Fruit fly (Drosophila melanogaster) whole organism, adult: ENCODE results near the gene CG16779.
A peak's percentile ranks its signal among the peaks of the same experiment; 100 is the strongest.

Experiments
- CG11617 ChIP-seq: fragments of 200-800 bp; sonication (Bioruptor generic); optimal IDR thresholded peaks from 2 replicates; lab custom pipeline; 2017; ENCODE audit warnings: mild to moderate bottlenecking, missing biosample characterization, missing genetic modification reagents, missing genetic modification characterization
- CG12768 ChIP-seq: fragments of 200-800 bp; sonication (Bioruptor generic); optimal IDR thresholded peaks from 2 replicates; lab custom pipeline; 2017; ENCODE audit warnings: missing biosample characterization, missing genetic modification characterization, mild to moderate bottlenecking, moderate library complexity, missing genetic modification reagents
- CG14711 ChIP-seq: fragments of 200-800 bp; sonication (Bioruptor generic); optimal IDR thresholded peaks from 2 replicates; lab custom pipeline; 2018; ENCODE audit warnings: missing biosample characterization, mild to moderate bottlenecking, missing genetic modification characterization, moderate library complexity
- CG1620 ChIP-seq: fragments of 200-800 bp; sonication (Bioruptor generic); optimal IDR thresholded peaks from 2 replicates; lab custom pipeline; 2016; ENCODE audit warnings: missing biosample characterization, missing genetic modification characterization
- CG33017 ChIP-seq: fragments of 200-800 bp; sonication (Bioruptor generic); optimal IDR thresholded peaks from 2 replicates; lab custom pipeline; 2018; ENCODE audit warnings: missing biosample characterization, mild to moderate bottlenecking, missing genetic modification characterization, moderate library complexity
- CG5204 ChIP-seq: fragments of 200-800 bp; sonication (Bioruptor generic); optimal IDR thresholded peaks from 2 replicates; lab custom pipeline; 2016; ENCODE audit warnings: missing biosample characterization, missing genetic modification characterization
- CG7045 ChIP-seq: fragments of 200-800 bp; sonication (Bioruptor generic); optimal IDR thresholded peaks from 2 replicates; lab custom pipeline; 2017; ENCODE audit warnings: missing biosample characterization, mild to moderate bottlenecking, missing genetic modification characterization
- CG7101 ChIP-seq: fragments of 200-800 bp; sonication (Bioruptor generic); optimal IDR thresholded peaks from 2 replicates; lab custom pipeline; 2018; ENCODE audit warnings: missing biosample characterization, mild to moderate bottlenecking, missing genetic modification characterization, moderate library complexity
- Clk ChIP-seq: fragments of 200-800 bp; sonication (Bioruptor generic); optimal IDR thresholded peaks from 2 replicates; lab custom pipeline; 2017; ENCODE audit warnings: missing biosample characterization, missing genetic modification characterization
- Crg-1 ChIP-seq: fragments of 200-800 bp; sonication (Bioruptor generic); optimal IDR thresholded peaks from 2 replicates; lab custom pipeline; 2016; ENCODE audit warnings: missing biosample characterization, missing genetic modification characterization
- Hr96 ChIP-seq: fragments of 200-800 bp; sonication (Bioruptor generic); optimal IDR thresholded peaks from 2 replicates; lab custom pipeline; 2016; ENCODE audit warnings: missing biosample characterization, missing genetic modification characterization
- Mnt ChIP-seq: fragments of 200-800 bp; sonication (Bioruptor generic); optimal IDR thresholded peaks from 2 replicates; lab custom pipeline; 2016; ENCODE audit warnings: missing biosample characterization, mild to moderate bottlenecking, missing genetic modification characterization
- bab1 ChIP-seq: fragments of 200-800 bp; sonication (Bioruptor generic); optimal IDR thresholded peaks from 3 replicates; lab custom pipeline; 2019; ENCODE audit warnings: missing biosample characterization, mild to moderate bottlenecking, missing genetic modification characterization, moderate library complexity
- cic ChIP-seq: fragments of 200-800 bp; sonication (Bioruptor generic); optimal IDR thresholded peaks from 2 replicates; lab custom pipeline; 2017; ENCODE audit warnings: missing biosample characterization, mild to moderate bottlenecking, missing genetic modification characterization, moderate library complexity
- cnc ChIP-seq, 2 experiments: fragments of >200 bp; optimal IDR thresholded peaks; 2 replicates each; lab custom pipeline; 2017
- kay ChIP-seq: fragments of 200-800 bp; sonication (Bioruptor generic); peaks from one replicate; lab custom pipeline; 2016; ENCODE audit warnings: missing biosample characterization, missing genetic modification characterization, borderline replicate concordance
- ovo ChIP-seq: fragments of 200-800 bp; sonication (Bioruptor generic); optimal IDR thresholded peaks from 2 replicates; lab custom pipeline; 2016; ENCODE audit warnings: missing biosample characterization, missing genetic modification characterization
- pad ChIP-seq: fragments of 200-800 bp; sonication (Bioruptor generic); optimal IDR thresholded peaks from 3 replicates; lab custom pipeline; 2017; ENCODE audit warnings: missing biosample characterization, missing genetic modification characterization, mild to moderate bottlenecking, moderate library complexity, missing genetic modification reagents
- tj ChIP-seq: fragments of 200-800 bp; sonication (Bioruptor generic); optimal IDR thresholded peaks from 3 replicates; lab custom pipeline; 2017; ENCODE audit warnings: missing biosample characterization, mild to moderate bottlenecking, missing genetic modification characterization, moderate library complexity
- toe ChIP-seq: fragments of 200-800 bp; sonication (Bioruptor generic); optimal IDR thresholded peaks from 2 replicates; lab custom pipeline; 2016; ENCODE audit warnings: missing biosample characterization, missing genetic modification characterization

Gene CG16779

DNA sequence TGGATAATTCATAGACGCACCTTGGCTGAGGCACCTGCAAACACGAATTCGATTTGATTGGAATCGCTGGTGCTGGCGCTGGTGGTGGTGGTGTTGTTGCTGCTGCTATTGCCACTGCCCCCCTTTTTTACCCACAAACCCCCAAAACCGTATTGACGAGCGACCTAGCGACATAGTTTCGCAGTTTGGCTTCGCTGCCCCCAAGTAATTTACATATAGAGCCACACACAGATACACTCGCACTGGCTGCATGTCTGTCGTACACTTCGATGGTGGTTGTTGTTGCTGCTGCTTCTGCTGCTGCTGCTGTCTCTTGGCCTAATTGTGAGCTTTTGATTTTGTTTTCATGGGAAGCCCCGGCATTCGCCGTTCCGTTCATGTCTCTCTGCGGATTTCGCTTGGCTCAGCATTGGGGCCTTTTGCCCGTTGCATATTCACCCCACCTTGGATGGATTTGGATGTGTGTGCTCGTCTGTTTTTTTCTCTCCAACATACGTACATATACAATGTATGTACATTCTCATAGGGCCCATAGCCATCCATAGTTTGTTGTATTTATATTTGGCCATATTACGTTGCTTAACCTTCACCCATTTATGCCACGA, 69.3 kb downstream of the CG16779 start:
- TF ChIP-seq CG11617 (GFP tag; lab: Kevin White, UChicago) = no peak
- TF ChIP-seq CG5204 = no peak
- no peak for TF ChIP-seq CG33017 (tag; lab: Kevin White, UChicago)
- peak; percentile 88 for TF ChIP-seq tj (GFP tag; lab: Kevin White, UChicago)
- TF ChIP-seq CG1620 (GFP tag; lab: Kevin White, UChicago) = no peak

DNA sequence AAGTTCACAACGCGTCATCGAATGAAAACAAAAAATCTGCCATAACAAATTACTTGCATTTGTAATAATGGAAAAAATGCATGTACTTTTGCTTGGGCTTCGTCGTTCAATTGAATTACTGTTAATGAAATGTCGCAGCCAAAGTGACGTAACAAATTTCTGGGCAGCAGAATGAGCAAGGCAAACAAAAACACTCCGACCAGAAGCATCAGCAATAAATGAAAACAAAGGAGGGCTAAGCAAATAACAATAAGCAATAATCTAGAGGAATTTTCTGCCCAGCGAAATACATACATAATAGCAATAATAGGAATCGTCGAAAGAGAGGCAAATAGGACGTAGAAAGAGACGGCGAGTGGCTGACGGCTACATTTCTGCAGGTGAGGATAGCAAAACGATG, 71.1 kb downstream of the CG16779 start:
- TF ChIP-seq tj (GFP tag; lab: Kevin White, UChicago) (peak; percentile 80), CG14711 (no peak), Clk (GFP tag; lab: Kevin White, UChicago) (no peak), Mnt (no peak), ovo (no peak), cic (GFP tag; lab: Kevin White, UChicago) (peak; percentile 21), kay (GFP tag; lab: Kevin White, UChicago) (peak; percentile 59), CG12768 (peak; percentile 44)

DNA sequence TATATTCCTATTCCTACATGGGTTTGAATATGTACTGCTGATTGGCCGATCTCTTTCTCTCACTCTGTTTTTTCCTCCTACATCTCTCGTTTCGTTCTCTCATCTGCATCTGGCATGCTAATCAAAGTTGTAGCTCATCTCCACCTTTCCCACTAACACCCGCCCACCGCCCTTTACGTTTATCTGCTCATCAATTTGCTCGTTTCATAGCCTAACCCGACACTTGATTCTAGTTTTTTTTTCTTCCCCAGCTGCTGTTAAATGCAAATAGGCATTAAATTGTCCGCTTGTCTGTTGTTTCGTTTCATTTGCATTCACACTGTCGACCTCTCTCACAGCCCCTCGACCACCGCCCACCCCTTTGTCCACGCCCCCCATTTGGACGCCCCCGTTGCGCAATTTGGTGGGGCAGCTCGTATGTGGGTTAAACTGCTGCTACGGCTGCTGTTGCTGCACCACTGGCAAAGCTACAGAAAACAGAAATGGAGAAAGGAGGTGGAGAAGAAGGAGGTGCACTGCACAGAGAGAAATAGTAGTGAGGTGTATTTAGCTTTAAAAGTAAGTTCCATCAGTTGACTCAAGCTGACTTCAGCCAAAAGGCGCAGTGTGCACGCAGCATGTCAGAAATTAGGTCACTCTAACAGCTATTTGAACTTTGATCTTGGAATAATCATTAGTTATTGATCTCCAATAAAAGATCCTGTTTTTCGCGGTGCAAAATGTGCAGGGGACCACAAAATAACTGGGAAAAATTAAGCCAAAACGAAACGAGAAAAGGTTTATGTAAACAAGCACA, 72.8 kb downstream of the CG16779 start:
- TF ChIP-seq bab1 (GFP tag; lab: Kevin White, UChicago) (no peak), Hr96 (GFP tag; lab: Kevin White, UChicago) (no peak), CG7045 (GFP tag; lab: Kevin White, UChicago) (peak; percentile 18), CG5204 (no peak), cnc (optimal IDR thresholded peaks at IDR 0.05; lab: Kevin White, UChicago) (no peak), CG12768 (peak; percentile 73), CG33017 (tag; lab: Kevin White, UChicago) (peak; percentile 10), Mnt (peak; percentile 13), Clk (GFP tag; lab: Kevin White, UChicago) (no peak), ovo (peak; percentile 36), CG11617 (GFP tag; lab: Kevin White, UChicago) (peak; percentile 45), toe (GFP tag; lab: Kevin White, UChicago) (no peak), pad (GFP tag; lab: Kevin White, UChicago) (peak; percentile 55), CG1620 (GFP tag; lab: Kevin White, UChicago) (no peak), CG7101 (peak; percentile 34), Crg-1 (GFP tag; lab: Kevin White, UChicago) (no peak), kay (GFP tag; lab: Kevin White, UChicago) (no peak), tj (GFP tag; lab: Kevin White, UChicago) (peak; percentile 64), cic (GFP tag; lab: Kevin White, UChicago) (peak; percentile 91), CG14711 (peak; percentile 14)

DNA sequence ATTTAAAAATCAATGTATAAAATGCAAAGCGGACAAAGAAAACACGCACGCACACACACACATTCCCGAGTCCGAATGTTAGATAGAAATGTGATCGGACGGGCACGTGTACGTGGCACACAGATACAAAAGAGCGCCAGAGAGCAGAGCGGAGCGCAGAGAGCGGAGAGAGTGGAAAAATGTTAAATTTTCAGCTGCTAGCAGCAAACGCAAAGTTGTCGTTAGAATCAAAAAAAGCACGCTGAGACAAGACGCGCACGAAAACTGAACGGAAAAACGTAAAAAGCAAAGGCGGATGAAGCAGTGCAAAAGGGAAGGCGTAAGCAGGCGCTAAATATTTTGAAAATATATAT, 74.2 kb downstream of the CG16779 start:
- TF ChIP-seq CG33017 (tag; lab: Kevin White, UChicago) = peak; percentile 28
- TF ChIP-seq CG14711 = peak; percentile 17
- TF ChIP-seq cic (GFP tag; lab: Kevin White, UChicago) = peak; percentile 73
- TF ChIP-seq CG7045 (GFP tag; lab: Kevin White, UChicago) = peak; percentile 9
- no peak for TF ChIP-seq Hr96 (GFP tag; lab: Kevin White, UChicago)
- TF ChIP-seq Clk (GFP tag; lab: Kevin White, UChicago) = peak; percentile 56
- TF ChIP-seq CG11617 (GFP tag; lab: Kevin White, UChicago) = peak; percentile 1
- no peak for TF ChIP-seq CG1620 (GFP tag; lab: Kevin White, UChicago)
- TF ChIP-seq Crg-1 (GFP tag; lab: Kevin White, UChicago) = peak; percentile 10
- peak; percentile 17 for TF ChIP-seq pad (GFP tag; lab: Kevin White, UChicago)
- no peak for TF ChIP-seq CG5204
- peak; percentile 95 for TF ChIP-seq Mnt
- peak; percentile 47 for TF ChIP-seq CG12768
- TF ChIP-seq tj (GFP tag; lab: Kevin White, UChicago) = peak; percentile 47

DNA sequence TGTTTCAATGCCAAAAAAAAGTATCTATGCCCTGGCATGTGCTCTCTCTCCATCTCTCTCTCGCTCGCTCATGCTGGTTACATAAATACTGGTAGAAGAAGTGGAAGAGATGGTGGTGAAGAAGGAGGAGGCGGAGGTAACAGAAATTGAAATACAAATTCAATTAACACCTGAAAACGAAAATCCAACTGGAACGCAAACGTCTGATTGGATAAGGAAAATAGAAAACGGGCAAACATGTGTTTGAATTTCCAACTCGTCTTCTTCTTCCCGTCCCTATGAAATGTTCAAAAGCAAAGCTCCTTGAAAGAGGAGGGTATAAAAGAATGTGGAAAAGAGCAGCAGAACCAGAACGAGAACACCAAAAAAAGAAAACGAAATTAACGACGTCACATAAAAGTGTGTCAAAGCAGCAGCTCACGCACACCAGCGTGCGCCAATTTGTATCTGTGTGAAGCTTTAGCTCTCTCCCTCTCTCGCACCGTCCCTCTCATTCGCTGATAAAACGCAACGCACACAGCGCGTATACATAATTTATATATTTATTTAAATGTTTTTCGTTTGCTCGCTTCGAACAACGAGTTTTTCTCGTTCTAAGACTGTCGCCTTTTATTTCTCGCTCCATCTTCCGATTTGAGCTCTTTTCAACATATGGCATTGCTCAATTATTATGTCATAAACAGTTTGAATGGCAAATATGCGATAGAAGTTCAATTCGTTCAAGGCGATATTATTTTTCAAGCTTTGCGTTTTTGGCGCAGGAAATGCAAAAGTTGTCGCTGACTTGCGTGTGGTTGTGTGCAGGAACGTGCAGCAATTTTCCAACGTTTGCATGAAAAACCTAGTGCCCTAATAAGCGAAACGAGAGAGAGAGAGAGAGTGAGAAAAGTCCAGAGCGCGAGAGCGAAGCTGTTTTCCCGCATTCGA, 74.8 kb downstream of the CG16779 start:
- peak; percentile 73 for TF ChIP-seq kay (GFP tag; lab: Kevin White, UChicago)
- TF ChIP-seq tj (GFP tag; lab: Kevin White, UChicago) = peak; percentile 56
- no peak for TF ChIP-seq CG11617 (GFP tag; lab: Kevin White, UChicago)
